Worm (Caenorhabditis elegans) whole organism, early embryonic: ENCODE results near the gene ugt-67.

ENCODE experiments used
- B0310.2 ChIP-seq: sonication (generic microtip); optimal IDR thresholded peaks from 2 replicates; lab custom pipeline; 2016; ENCODE audit warnings: mild to moderate bottlenecking, missing genetic modification characterization, missing compliant biosample characterization
- F13C5.2 ChIP-seq: sonication (generic microtip); optimal IDR thresholded peaks from 2 replicates; lab custom pipeline; 2017; ENCODE audit warnings: mild to moderate bottlenecking, missing genetic modification characterization, inconsistent platforms, missing compliant biosample characterization
- aly-1 ChIP-seq: sonication (generic microtip); optimal IDR thresholded peaks from 2 replicates; lab custom pipeline; 2016; ENCODE audit warnings: missing genetic modification characterization, missing compliant biosample characterization
- ama-1 ChIP-seq: fragments of 150-350 bp; optimal IDR thresholded peaks from 2 replicates; lab custom pipeline; 2014
- ceh-13 ChIP-seq: fragments of 200-800 bp; sonication (Bioruptor generic); optimal IDR thresholded peaks from 2 replicates; lab custom pipeline; 2018; ENCODE audit warnings: mild to moderate bottlenecking, missing genetic modification characterization, missing compliant biosample characterization
- ceh-36 ChIP-seq: sonication (generic microtip); optimal IDR thresholded peaks from 2 replicates; lab custom pipeline; 2016; ENCODE audit warnings: missing genetic modification characterization, inconsistent platforms, missing compliant biosample characterization
- ets-7 ChIP-seq: sonication (generic microtip); optimal IDR thresholded peaks from 2 replicates; lab custom pipeline; 2016; ENCODE audit warnings: missing genotype, missing genetic modification characterization, missing compliant biosample characterization
- flt-1 ChIP-seq: fragments of 200-800 bp; sonication (Bioruptor generic); IDR thresholded peaks from 2 replicates; pipeline ENCODE4 v1.3.6; 2022; ENCODE audit warnings: missing genetic modification characterization, missing compliant biosample characterization
- hmbx-1 ChIP-seq: sonication (generic microtip); optimal IDR thresholded peaks from 2 replicates; lab custom pipeline; 2016; ENCODE audit warnings: mild to moderate bottlenecking, missing genetic modification characterization, missing compliant biosample characterization
- hmg-4 ChIP-seq: fragments of 200-800 bp; sonication (Bioruptor generic); optimal IDR thresholded peaks from 2 replicates; lab custom pipeline; 2018; ENCODE audit warnings: mild to moderate bottlenecking, missing genetic modification characterization, missing compliant biosample characterization
- hnd-1 ChIP-seq: sonication (generic microtip); optimal IDR thresholded peaks from 2 replicates; lab custom pipeline; 2016; ENCODE audit warnings: missing genetic modification characterization, missing compliant biosample characterization
- pes-1 ChIP-seq: fragments of 200-800 bp; sonication (Bioruptor generic); IDR thresholded peaks from 2 replicates; pipeline ENCODE4 v1.3.6; 2022; ENCODE audit warnings: missing genetic modification reagents, missing genetic modification characterization, missing compliant biosample characterization
- scrt-1 ChIP-seq: fragments of 200-800 bp; sonication (Bioruptor generic); IDR thresholded peaks from 2 replicates; pipeline ENCODE4 v1.3.6; 2022; ENCODE audit warnings: missing genetic modification characterization, missing compliant biosample characterization
- sea-1 ChIP-seq: fragments of 200-800 bp; sonication (Bioruptor generic); conservative IDR thresholded peaks from 2 replicates; pipeline ENCODE4 v1.3.6; 2022; ENCODE audit warnings: missing genetic modification characterization, missing compliant biosample characterization
- tbx-11 ChIP-seq: fragments of 200-800 bp; sonication (Bioruptor generic); IDR thresholded peaks from 2 replicates; pipeline ENCODE4 v1.3.6; 2022; ENCODE audit warnings: missing genetic modification characterization, missing compliant biosample characterization
- tbx-37 ChIP-seq: fragments of 200-800 bp; sonication (Bioruptor generic); conservative IDR thresholded peaks from 2 replicates; pipeline ENCODE4 v1.3.6; 2022; ENCODE audit warnings: missing genetic modification reagents, missing genetic modification characterization, missing compliant biosample characterization
- tra-4 ChIP-seq: sonication (generic microtip); optimal IDR thresholded peaks from 2 replicates; lab custom pipeline; 2017; ENCODE audit warnings: missing genetic modification characterization, missing compliant biosample characterization

ugt-67 gene

DNA sequence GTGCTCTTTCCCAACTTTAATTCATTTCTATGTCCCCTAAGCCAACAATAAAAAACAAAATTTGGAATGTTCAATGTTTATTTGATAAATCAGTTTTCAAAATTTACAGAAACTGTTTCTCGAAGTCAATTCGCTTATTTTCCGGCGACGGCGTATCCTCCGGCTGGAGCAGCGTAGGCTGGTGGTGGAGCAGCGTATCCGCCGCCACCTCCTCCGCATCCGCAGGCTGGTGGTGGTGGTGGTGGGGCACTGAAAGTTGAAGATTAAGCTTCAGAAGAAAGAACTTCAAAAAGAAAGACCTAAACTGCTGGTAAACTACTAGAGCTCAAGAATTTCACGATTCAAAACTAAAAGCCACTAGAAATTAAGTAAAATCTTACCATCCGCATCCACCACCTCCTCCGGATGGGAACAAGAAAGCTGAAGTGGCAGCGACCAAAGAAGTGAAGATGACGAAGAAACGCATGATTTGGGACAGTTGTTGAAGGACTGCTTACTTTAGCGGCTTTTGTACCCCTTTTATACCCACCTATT is 17.0 kb downstream of the ugt-67 start, which contains the start of gene C02E7.7:
TSS of gene C02E7.7 (minus strand) at position 484 of the 534 bp plus-strand sequence.
- no peak for TF ChIP-seq flt-1 (GFP tag; lab: Robert Waterston, UW)
- no peak for TF ChIP-seq aly-1 (tag; lab: Kevin White, UChicago)
- TF ChIP-seq scrt-1 = no peak
- TF ChIP-seq tbx-37 = no peak
- no peak for TF ChIP-seq hmg-4
- TF ChIP-seq tra-4 (tag; lab: Kevin White, UChicago) = no peak
- TF ChIP-seq ceh-36 (tag; lab: Kevin White, UChicago) = no peak
- no peak for TF ChIP-seq hmbx-1 (tag; lab: Kevin White, UChicago)
- TF ChIP-seq F13C5.2 (tag; lab: Kevin White, UChicago) = no peak

DNA sequence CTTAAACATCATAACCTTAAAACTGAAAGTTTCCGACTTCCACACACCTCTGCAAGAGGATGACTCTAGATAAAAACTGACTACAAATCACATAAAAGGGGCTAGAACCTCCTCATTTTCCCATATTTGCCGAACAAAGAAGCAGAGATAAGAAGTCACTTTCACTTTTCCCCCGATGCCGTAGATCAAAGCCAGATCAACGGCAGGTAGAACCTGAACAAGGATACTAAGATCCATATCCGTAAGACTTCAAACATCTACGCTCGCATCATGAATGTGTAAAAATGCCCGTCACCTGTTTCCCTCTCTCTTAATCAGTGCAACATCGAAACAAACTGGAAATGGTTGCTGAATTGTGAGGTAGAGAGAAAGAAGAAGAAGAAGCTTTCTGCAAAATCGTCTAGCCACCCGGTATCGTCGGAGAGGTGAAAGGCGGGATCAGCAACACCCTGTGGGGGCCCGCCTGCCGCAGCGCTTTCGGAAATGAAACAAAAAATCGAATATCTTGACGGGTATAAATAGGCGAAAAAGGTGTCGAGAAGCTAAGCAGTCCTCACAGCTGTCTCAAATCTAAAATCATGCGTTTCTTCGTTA is 17.6 kb downstream of the ugt-67 start, which contains the start of gene C02E7.6:
TSS of gene C02E7.6 (plus strand) at position 544 of the 594 bp plus-strand sequence.
- TF ChIP-seq ama-1 (lab: Kevin White, UChicago) (no peak), hmg-4 (no peak), F13C5.2 (tag; lab: Kevin White, UChicago) (no peak), aly-1 (tag; lab: Kevin White, UChicago) (no peak), pes-1 (GFP tag; lab: Robert Waterston, UW) (no peak), sea-1 (GFP tag; lab: Robert Waterston, UW) (no peak), ets-7 (tag; lab: Kevin White, UChicago) (no peak), hmbx-1 (tag; lab: Kevin White, UChicago) (no peak), B0310.2 (tag; lab: Kevin White, UChicago) (no peak), tra-4 (tag; lab: Kevin White, UChicago) (no peak), ceh-13 (GFP tag; lab: Kevin White, UChicago) (no peak)

DNA sequence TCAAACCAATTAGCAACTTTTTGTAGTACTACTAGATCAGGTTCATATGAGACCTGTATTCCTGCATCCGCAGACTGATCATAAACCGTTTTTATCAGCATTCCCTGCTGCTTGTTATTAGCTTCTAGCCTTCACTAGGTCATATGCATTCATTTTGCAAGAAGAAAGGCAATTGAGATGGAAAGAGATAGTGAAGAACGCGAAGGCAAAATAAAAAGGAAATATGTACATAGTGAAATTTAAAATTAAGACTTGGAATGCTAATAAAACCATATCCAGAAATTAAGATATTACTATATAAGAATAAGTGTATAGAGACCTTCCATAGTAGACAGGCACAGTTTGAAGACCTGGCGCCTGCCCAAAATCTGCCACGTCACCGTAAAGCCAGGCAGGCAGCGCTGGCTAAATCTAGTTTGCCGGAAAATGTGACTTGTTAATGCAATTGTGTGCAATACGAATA is 19.5 kb downstream of the ugt-67 start, which contains the start of the genes C02E7.8 and srh-23:
TSS of gene C02E7.8 (minus strand) at position 101 of the 463 bp plus-strand sequence.
TSS of gene srh-23 (plus strand) at position 413 of the 463 bp plus-strand sequence.
- TF ChIP-seq scrt-1 = no peak
- TF ChIP-seq aly-1 (tag; lab: Kevin White, UChicago) = no peak
- TF ChIP-seq F13C5.2 (tag; lab: Kevin White, UChicago) = no peak
- no peak for TF ChIP-seq tra-4 (tag; lab: Kevin White, UChicago)
- no peak for TF ChIP-seq tbx-37
- TF ChIP-seq ama-1 (lab: Kevin White, UChicago) = no peak
- no peak for TF ChIP-seq B0310.2 (tag; lab: Kevin White, UChicago)
- no peak for TF ChIP-seq ceh-36 (tag; lab: Kevin White, UChicago)
- TF ChIP-seq flt-1 (GFP tag; lab: Robert Waterston, UW) = no peak

DNA sequence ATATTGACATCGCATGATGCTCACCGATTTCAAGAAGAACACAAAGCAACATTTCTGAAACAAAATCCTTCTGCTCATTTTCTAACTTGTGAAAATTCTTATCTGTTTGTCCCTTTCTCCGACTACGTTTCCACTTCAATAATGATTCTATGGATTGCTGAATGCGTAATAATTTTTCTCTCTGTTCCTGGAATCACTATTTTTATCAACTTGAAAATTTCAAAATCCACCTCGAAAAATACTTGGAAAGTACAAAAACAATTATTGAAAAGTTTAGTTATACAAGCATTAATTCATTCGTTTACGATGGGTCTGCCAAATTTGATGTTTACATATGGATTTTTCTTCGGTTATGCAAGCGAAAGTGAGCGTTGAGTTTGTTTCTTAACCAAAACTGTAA is 20.9 kb downstream of the ugt-67 start, which contains the start of gene srh-22:
TSS of gene srh-22 (plus strand) at position 301 of the 400 bp plus-strand sequence.
- no peak for TF ChIP-seq ceh-36 (tag; lab: Kevin White, UChicago)
- TF ChIP-seq sea-1 (GFP tag; lab: Robert Waterston, UW) = no peak
- TF ChIP-seq hnd-1 = no peak
- no peak for TF ChIP-seq hmbx-1 (tag; lab: Kevin White, UChicago)
- no peak for TF ChIP-seq aly-1 (tag; lab: Kevin White, UChicago)
- no peak for TF ChIP-seq F13C5.2 (tag; lab: Kevin White, UChicago)
- no peak for TF ChIP-seq scrt-1
- no peak for TF ChIP-seq pes-1 (GFP tag; lab: Robert Waterston, UW)
- TF ChIP-seq hmg-4 = no peak
- TF ChIP-seq tbx-11 = no peak
- TF ChIP-seq ceh-13 (GFP tag; lab: Kevin White, UChicago) = no peak
- TF ChIP-seq ama-1 (lab: Kevin White, UChicago) = no peak
- TF ChIP-seq tbx-37 = no peak

DNA sequence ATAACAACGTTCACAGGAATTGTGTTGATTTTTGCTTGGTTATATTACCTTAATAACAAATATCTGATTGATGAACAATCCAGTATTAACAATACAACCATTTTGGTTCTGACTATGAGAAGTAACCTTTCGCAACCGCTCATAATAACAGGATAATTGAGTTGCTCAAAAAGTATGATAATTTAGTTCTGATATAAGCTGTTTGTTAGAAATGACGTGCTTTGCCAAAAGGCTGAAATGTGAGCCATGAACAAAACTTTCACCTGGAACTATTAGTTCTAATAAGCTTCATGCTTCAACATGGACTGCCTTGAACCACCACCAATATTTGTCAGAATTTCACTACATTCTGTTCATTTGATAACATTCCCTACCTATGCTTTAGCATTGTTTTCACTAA is 23.4 kb downstream of the ugt-67 start, which contains the start of gene srh-20:
TSS of gene srh-20 (plus strand) at position 301 of the 400 bp plus-strand sequence.
- TF ChIP-seq hmbx-1 (tag; lab: Kevin White, UChicago) (no peak), ceh-36 (tag; lab: Kevin White, UChicago) (no peak), B0310.2 (tag; lab: Kevin White, UChicago) (no peak), ama-1 (lab: Kevin White, UChicago) (no peak), tbx-37 (no peak), hmg-4 (no peak), aly-1 (tag; lab: Kevin White, UChicago) (no peak), pes-1 (GFP tag; lab: Robert Waterston, UW) (no peak), tra-4 (tag; lab: Kevin White, UChicago) (no peak), sea-1 (GFP tag; lab: Robert Waterston, UW) (no peak)

DNA sequence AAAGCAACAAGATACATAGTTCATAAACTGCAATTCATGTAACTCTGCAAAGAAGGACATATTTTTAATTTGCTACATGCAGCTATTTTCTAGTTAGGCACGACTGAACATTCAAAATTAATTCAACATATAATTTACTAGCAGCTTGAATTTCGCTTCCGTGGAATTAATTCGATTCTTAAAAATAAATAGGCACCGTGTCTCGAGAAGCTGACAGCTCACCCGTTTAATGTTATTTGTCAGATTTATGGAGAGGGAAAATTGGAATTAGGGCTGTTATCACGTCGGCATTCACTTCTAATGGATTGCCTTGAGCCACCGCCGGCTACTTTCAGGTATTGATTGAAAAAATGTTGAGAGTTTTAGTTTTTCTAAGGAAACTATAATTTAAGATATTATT is 25.2 kb downstream of the ugt-67 start, which contains the start of gene srh-21:
TSS of gene srh-21 (plus strand) at position 301 of the 400 bp plus-strand sequence.
- TF ChIP-seq aly-1 (tag; lab: Kevin White, UChicago) (no peak), ets-7 (tag; lab: Kevin White, UChicago) (no peak), B0310.2 (tag; lab: Kevin White, UChicago) (no peak), ama-1 (lab: Kevin White, UChicago) (no peak), scrt-1 (no peak), F13C5.2 (tag; lab: Kevin White, UChicago) (no peak)

DNA sequence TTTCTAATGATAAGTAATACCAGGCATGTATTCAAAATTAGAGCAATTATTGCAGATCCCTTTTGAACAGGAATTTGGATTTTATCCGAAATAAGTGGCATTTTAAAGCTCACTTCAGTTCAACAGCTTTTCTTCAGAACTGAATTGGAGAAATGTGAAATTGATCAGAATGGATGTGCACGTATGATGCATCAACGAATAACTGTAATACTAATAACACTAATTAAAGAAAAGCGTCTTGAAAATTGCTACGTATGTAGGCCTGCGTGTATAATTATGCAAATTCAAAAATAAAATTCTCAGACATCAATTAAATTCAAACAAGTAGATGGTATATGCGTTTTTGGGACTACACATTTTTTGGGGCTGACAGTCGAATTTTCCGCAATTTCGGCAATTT is 28.7 kb downstream of the ugt-67 start, which contains the start of gene str-205:
TSS of gene str-205 (minus strand) at position 101 of the 400 bp plus-strand sequence.
- TF ChIP-seq hmbx-1 (tag; lab: Kevin White, UChicago) = no peak
- TF ChIP-seq tbx-37 = no peak
- no peak for TF ChIP-seq B0310.2 (tag; lab: Kevin White, UChicago)
- TF ChIP-seq aly-1 (tag; lab: Kevin White, UChicago) = no peak
- TF ChIP-seq tbx-11 = no peak
- no peak for TF ChIP-seq scrt-1
